Worm (Caenorhabditis elegans) whole organism, midembryonic: ENCODE measurements around the gene cyp-13A7.

Experiments
- T22C8.4 ChIP-seq: fragments of 200-800 bp; sonication (Bioruptor generic); IDR thresholded peaks from 2 replicates; pipeline ENCODE4 v1.3.6; 2022; ENCODE audit warnings: missing genetic modification characterization, missing compliant biosample characterization
- cog-1 ChIP-seq: sonication (generic microtip); optimal IDR thresholded peaks from 2 replicates; lab custom pipeline; 2016; ENCODE audit warnings: missing genetic modification characterization, missing compliant biosample characterization
- flt-1 ChIP-seq: fragments of 200-800 bp; sonication (Bioruptor generic); IDR thresholded peaks from 2 replicates; pipeline ENCODE4 v1.3.6; 2022; ENCODE audit warnings: missing genetic modification characterization, missing compliant biosample characterization
- klf-2 ChIP-seq: fragments of 200-800 bp; sonication (Bioruptor generic); conservative IDR thresholded peaks from 2 replicates; pipeline ENCODE4 v1.3.6; 2022; ENCODE audit warnings: missing genetic modification reagents, missing genetic modification characterization, missing compliant biosample characterization
- med-1 ChIP-seq: sonication (generic microtip); optimal IDR thresholded peaks from 2 replicates; lab custom pipeline; 2017; ENCODE audit warnings: missing genetic modification characterization, mild to moderate bottlenecking, missing compliant biosample characterization, antibody characterized with exemption, missing genetic modification reagents; ENCODE audit not compliant: insufficient read depth
- ref-1 ChIP-seq: fragments of 200-800 bp; sonication (Bioruptor generic); conservative IDR thresholded peaks from 2 replicates; pipeline ENCODE4 v1.3.6; 2022; ENCODE audit warnings: missing genetic modification reagents, missing genetic modification characterization, missing compliant biosample characterization
- tab-1 ChIP-seq: fragments of 200-800 bp; sonication (Bioruptor generic); IDR thresholded peaks from 2 replicates; pipeline ENCODE4 v1.3.6; 2022; ENCODE audit warnings: missing genetic modification characterization, missing compliant biosample characterization
- ztf-23 ChIP-seq: fragments of 200-800 bp; sonication (Bioruptor generic); IDR thresholded peaks from 2 replicates; pipeline ENCODE4 v1.3.6; 2022; ENCODE audit warnings: missing genetic modification reagents, missing genetic modification characterization, missing compliant biosample characterization
- ztf-29 ChIP-seq: fragments of 200-800 bp; sonication (Bioruptor generic); IDR thresholded peaks from 2 replicates; pipeline ENCODE4 v1.3.6; 2022; ENCODE audit warnings: missing genetic modification reagents, missing genetic modification characterization, missing compliant biosample characterization

cyp-13A7 gene

ce11 chrII:9803320-9803719 lies at the start of gene cyp-13A7:
Gene cyp-13A7 (plus strand): TSS chrII:9803620.
- TF ChIP-seq ztf-29 (GFP tag; lab: Robert Waterston, UW): no peak
- no peak for TF ChIP-seq ref-1 (GFP tag; lab: Robert Waterston, UW)
- TF ChIP-seq tab-1 (GFP tag; lab: Robert Waterston, UW): no peak
- no peak for TF ChIP-seq flt-1 (GFP tag; lab: Robert Waterston, UW)
- no peak for TF ChIP-seq ztf-23 (GFP tag; lab: Robert Waterston, UW)
- no peak for TF ChIP-seq med-1 (GFP tag; lab: Kevin White, UChicago)
- no peak for TF ChIP-seq T22C8.4 (GFP tag; lab: Robert Waterston, UW)
- TF ChIP-seq klf-2 (GFP tag; lab: Robert Waterston, UW): no peak
- TF ChIP-seq cog-1 (tag; lab: Kevin White, UChicago): no peak

ce11 chrII:9753730-9754129 lies 49.7 kb upstream of the cyp-13A7 start, which contains the start of gene ZK1321.1:
Gene ZK1321.1 (plus strand): TSS chrII:9754030.
- TF ChIP-seq med-1 (GFP tag; lab: Kevin White, UChicago) (no peak), tab-1 (GFP tag; lab: Robert Waterston, UW) (no peak), flt-1 (GFP tag; lab: Robert Waterston, UW) (no peak), ztf-29 (GFP tag; lab: Robert Waterston, UW) (no peak), ztf-23 (GFP tag; lab: Robert Waterston, UW) (no peak), T22C8.4 (GFP tag; lab: Robert Waterston, UW) (no peak)

ce11 chrII:9755425-9755824 lies 48.0 kb upstream of the cyp-13A7 start:
- TF ChIP-seq T22C8.4 (GFP tag; lab: Robert Waterston, UW) (no peak), ztf-23 (GFP tag; lab: Robert Waterston, UW) (no peak), tab-1 (GFP tag; lab: Robert Waterston, UW) (no peak), ztf-29 (GFP tag; lab: Robert Waterston, UW) (no peak), ref-1 (GFP tag; lab: Robert Waterston, UW) (no peak), klf-2 (GFP tag; lab: Robert Waterston, UW) (no peak), flt-1 (GFP tag; lab: Robert Waterston, UW) (no peak), cog-1 (tag; lab: Kevin White, UChicago) (no peak), med-1 (GFP tag; lab: Kevin White, UChicago) (no peak)

- no peak for TF ChIP-seq med-1 (GFP tag; lab: Kevin White, UChicago)
- TF ChIP-seq cog-1 (tag; lab: Kevin White, UChicago): no peak
- no peak for TF ChIP-seq ztf-23 (GFP tag; lab: Robert Waterston, UW)
- TF ChIP-seq tab-1 (GFP tag; lab: Robert Waterston, UW): no peak
- TF ChIP-seq ztf-29 (GFP tag; lab: Robert Waterston, UW): no peak
- no peak for TF ChIP-seq T22C8.4 (GFP tag; lab: Robert Waterston, UW)
- TF ChIP-seq ref-1 (GFP tag; lab: Robert Waterston, UW): no peak
- no peak for TF ChIP-seq klf-2 (GFP tag; lab: Robert Waterston, UW)
- TF ChIP-seq flt-1 (GFP tag; lab: Robert Waterston, UW): no peak
Observed at ce11 chrII:9757651-9758282, 45.7 kb upstream of the cyp-13A7 start, which contains the start of gene shk-1. Gene shk-1 (plus strand): TSS chrII:9758232.

- TF ChIP-seq klf-2 (GFP tag; lab: Robert Waterston, UW): no peak
- TF ChIP-seq T22C8.4 (GFP tag; lab: Robert Waterston, UW): no peak
- TF ChIP-seq ztf-29 (GFP tag; lab: Robert Waterston, UW): no peak
- no peak for TF ChIP-seq ref-1 (GFP tag; lab: Robert Waterston, UW)
- TF ChIP-seq cog-1 (tag; lab: Kevin White, UChicago): no peak
Observed at ce11 chrII:9759382-9759781, 44.0 kb upstream of the cyp-13A7 start.

ce11 chrII:9764696-9765095 lies 38.7 kb upstream of the cyp-13A7 start:
- TF ChIP-seq flt-1 (GFP tag; lab: Robert Waterston, UW): no peak
- no peak for TF ChIP-seq T22C8.4 (GFP tag; lab: Robert Waterston, UW)

- no peak for TF ChIP-seq klf-2 (GFP tag; lab: Robert Waterston, UW)
- no peak for TF ChIP-seq ref-1 (GFP tag; lab: Robert Waterston, UW)
- no peak for TF ChIP-seq tab-1 (GFP tag; lab: Robert Waterston, UW)
- no peak for TF ChIP-seq flt-1 (GFP tag; lab: Robert Waterston, UW)
- no peak for TF ChIP-seq ztf-29 (GFP tag; lab: Robert Waterston, UW)
- no peak for TF ChIP-seq med-1 (GFP tag; lab: Kevin White, UChicago)
- TF ChIP-seq T22C8.4 (GFP tag; lab: Robert Waterston, UW): no peak
- TF ChIP-seq cog-1 (tag; lab: Kevin White, UChicago): no peak
- no peak for TF ChIP-seq ztf-23 (GFP tag; lab: Robert Waterston, UW)
Observed at ce11 chrII:9769797-9770520, 33.5 kb upstream of the cyp-13A7 start, which contains the start of gene aqp-10. Gene aqp-10 (minus strand): TSS chrII:9769847.

- no peak for TF ChIP-seq klf-2 (GFP tag; lab: Robert Waterston, UW)
- no peak for TF ChIP-seq cog-1 (tag; lab: Kevin White, UChicago)
- TF ChIP-seq flt-1 (GFP tag; lab: Robert Waterston, UW): no peak
- no peak for TF ChIP-seq T22C8.4 (GFP tag; lab: Robert Waterston, UW)
- no peak for TF ChIP-seq med-1 (GFP tag; lab: Kevin White, UChicago)
- TF ChIP-seq ztf-23 (GFP tag; lab: Robert Waterston, UW): no peak
- no peak for TF ChIP-seq ref-1 (GFP tag; lab: Robert Waterston, UW)
Observed at ce11 chrII:9773892-9774581, 29.4 kb upstream of the cyp-13A7 start, which contains the start of gene ZK1321.4. Gene ZK1321.4 (minus strand): TSS chrII:9773942.
